Worm (Caenorhabditis elegans) whole organism, L4 larva: ENCODE measurements around the gene nhr-184.

Source experiments
- ama-1 ChIP-seq: fragments of 150-350 bp; optimal IDR thresholded peaks from 2 replicates; lab custom pipeline; 2014; ENCODE audit warnings: inconsistent platforms, mixed read lengths
- ceh-28 ChIP-seq: fragments of 150-350 bp; optimal IDR thresholded peaks from 2 replicates; lab custom pipeline; 2014; ENCODE audit warnings: missing biosample characterization, missing genetic modification reagents, missing genetic modification characterization
- dve-1 ChIP-seq: sonication (generic microtip); optimal IDR thresholded peaks from 2 replicates; lab custom pipeline; 2017; ENCODE audit warnings: antibody characterized with exemption, mild to moderate bottlenecking, missing genetic modification characterization, missing compliant biosample characterization; ENCODE audit not compliant: insufficient read depth
- egl-27 ChIP-seq: sonication (generic microtip); optimal IDR thresholded peaks from 3 replicates; lab custom pipeline; 2017; ENCODE audit warnings: missing biosample characterization, missing genetic modification reagents, missing genetic modification characterization
- jun-1 ChIP-seq: fragments of 150-350 bp; optimal IDR thresholded peaks from 2 replicates; lab custom pipeline; 2014; ENCODE audit warnings: missing biosample characterization, missing genetic modification reagents, missing genetic modification characterization
- lin-29 ChIP-seq: fragments of 200-800 bp; sonication (Bioruptor generic); IDR thresholded peaks from 2 replicates; pipeline ENCODE4 v1.3.6; 2022; ENCODE audit warnings: missing genetic modification reagents, missing genetic modification characterization, missing compliant biosample characterization
- lin-38 ChIP-seq: fragments of 200-800 bp; sonication (Bioruptor generic); IDR thresholded peaks from 2 replicates; pipeline ENCODE4 v1.3.6; 2022; ENCODE audit warnings: missing genetic modification reagents, missing genetic modification characterization, missing compliant biosample characterization
- nhr-237 ChIP-seq: sonication (generic microtip); optimal IDR thresholded peaks from 2 replicates; lab custom pipeline; 2017; ENCODE audit warnings: missing biosample characterization, missing genetic modification characterization
- nhr-28 ChIP-seq: fragments of 150-350 bp; optimal IDR thresholded peaks from 2 replicates; lab custom pipeline; 2014; ENCODE audit warnings: missing biosample characterization, missing genetic modification characterization
- nhr-77 ChIP-seq: fragments of 150-350 bp; optimal IDR thresholded peaks from 2 replicates; lab custom pipeline; 2014; ENCODE audit warnings: missing biosample characterization, missing genetic modification characterization
- pha-4 ChIP-seq, 2 experiments: fragments of 150-350 bp in 1 of 2; fragments of 200-800 bp in 1 of 2; sonication (Bioruptor generic) in 1 of 2; IDR thresholded peaks in 1 of 2; optimal IDR thresholded peaks in 1 of 2; 2 replicates each; pipeline versions ENCODE4 v1.3.6 to Lab custom; 2014 to 2022; ENCODE audit warnings: missing genetic modification characterization in 2 of 2, missing genetic modification reagents in 2 of 2, missing biosample characterization in 1 of 2, missing compliant biosample characterization in 1 of 2
- zag-1 ChIP-seq: fragments of 150-350 bp; optimal IDR thresholded peaks from 2 replicates; lab custom pipeline; 2014; ENCODE audit warnings: missing biosample characterization, missing genetic modification characterization
- ztf-11 ChIP-seq: fragments of 150-350 bp; optimal IDR thresholded peaks from 2 replicates; lab custom pipeline; 2014; ENCODE audit warnings: missing biosample characterization, missing genetic modification characterization

DNA sequence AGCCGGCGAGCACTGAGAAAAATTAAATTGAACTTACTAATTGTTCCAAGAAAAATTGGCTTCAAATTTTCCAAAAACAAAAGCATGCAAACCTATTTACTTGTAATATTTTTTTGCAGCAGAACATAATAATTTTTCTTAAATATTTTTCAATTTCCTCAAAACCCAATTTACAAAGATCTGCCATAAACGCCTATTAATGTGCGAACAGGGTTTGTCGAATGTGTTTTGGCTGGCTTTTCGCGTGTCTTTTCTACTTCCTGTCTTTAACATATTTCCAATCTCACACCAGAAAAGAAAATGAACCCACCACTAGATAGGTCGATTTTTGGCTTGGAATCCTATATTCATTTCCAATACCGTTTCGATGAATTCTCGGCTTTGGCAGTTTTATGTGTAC, 39.0 kb downstream of the nhr-184 start, which contains the start of gene C45H4.18:
- TF ChIP-seq egl-27 (tag; lab: Kevin White, UChicago) = no peak
- TF ChIP-seq pha-4 (GFP tag; IDR thresholded peaks at IDR 0.05; lab: Robert Waterston, UW) = no peak
- TF ChIP-seq pha-4 (tag; optimal IDR thresholded peaks at IDR 0.05; lab: Kevin White, UChicago) = no peak
- TF ChIP-seq zag-1 (tag; lab: Kevin White, UChicago) = no peak
- no peak for TF ChIP-seq dve-1 (tag; lab: Kevin White, UChicago)
- TF ChIP-seq ztf-11 (tag; lab: Kevin White, UChicago) = no peak
- TF ChIP-seq nhr-237 = no peak
- no peak for TF ChIP-seq ceh-28 (tag; lab: Kevin White, UChicago)
- no peak for TF ChIP-seq lin-38 (GFP tag; lab: Robert Waterston, UW)
- TF ChIP-seq nhr-77 = no peak
- TF ChIP-seq nhr-28 (tag; lab: Kevin White, UChicago) = no peak
- TF ChIP-seq lin-29 = no peak
- TF ChIP-seq jun-1 (tag; lab: Kevin White, UChicago) = no peak
- TF ChIP-seq ama-1 (lab: Kevin White, UChicago) = no peak
